Worm (Caenorhabditis elegans) whole organism, young adult: Measurements from ENCODE around the gene T24H10.4.

ENCODE experiments used
- B0019.2 ChIP-seq: fragments of 200-800 bp; sonication (Bioruptor generic); conservative IDR thresholded peaks from 2 replicates; pipeline ENCODE4 v1.3.6; 2022; ENCODE audit warnings: missing genetic modification reagents, missing genetic modification characterization, missing compliant biosample characterization
- D2030.7 ChIP-seq: fragments of 200-800 bp; sonication (Bioruptor generic); IDR thresholded peaks from 2 replicates; pipeline ENCODE4 v1.3.6; 2022; ENCODE audit warnings: missing genetic modification reagents, missing genetic modification characterization, missing compliant biosample characterization
- F39B2.1 ChIP-seq: fragments of 200-800 bp; sonication (Bioruptor generic); IDR thresholded peaks from 2 replicates; pipeline ENCODE4 v1.3.6; 2022; ENCODE audit warnings: missing genetic modification reagents, missing genetic modification characterization, missing compliant biosample characterization
- F49E8.2 ChIP-seq: sonication (generic microtip); optimal IDR thresholded peaks from 3 replicates; lab custom pipeline; 2017; ENCODE audit warnings: missing genetic modification characterization, mild to moderate bottlenecking, missing compliant biosample characterization, antibody characterized with exemption, moderate library complexity; ENCODE audit not compliant: insufficient read depth
- F52B5.7 ChIP-seq: sonication (generic microtip); optimal IDR thresholded peaks from 2 replicates; lab custom pipeline; 2016; ENCODE audit warnings: mild to moderate bottlenecking, missing genetic modification characterization, missing compliant biosample characterization
- F57A8.1 ChIP-seq: fragments of 200-800 bp; sonication (Bioruptor generic); optimal IDR thresholded peaks from 2 replicates; lab custom pipeline; 2018; ENCODE audit warnings: mild to moderate bottlenecking, missing genetic modification characterization, moderate library complexity, missing compliant biosample characterization
- K12H6.12 ChIP-seq: fragments of 200-800 bp; sonication (Bioruptor generic); optimal IDR thresholded peaks from 2 replicates; lab custom pipeline; 2018; ENCODE audit warnings: mild to moderate bottlenecking, missing genetic modification characterization, missing compliant biosample characterization
- T26A5.8 ChIP-seq: sonication (generic microtip); optimal IDR thresholded peaks from 2 replicates; lab custom pipeline; 2016; ENCODE audit warnings: missing genetic modification characterization, missing compliant biosample characterization
- Y56A3A.18 ChIP-seq: fragments of 200-800 bp; sonication (Bioruptor generic); IDR thresholded peaks from 2 replicates; pipeline ENCODE4 v1.3.6; 2022; ENCODE audit warnings: missing genetic modification reagents, missing genetic modification characterization, missing compliant biosample characterization
- ZK185.1 ChIP-seq: sonication (generic microtip); optimal IDR thresholded peaks from 2 replicates; lab custom pipeline; 2016; ENCODE audit warnings: mild to moderate bottlenecking, missing genetic modification characterization, missing compliant biosample characterization; ENCODE audit not compliant: poor library complexity, severe bottlenecking
- ama-1 ChIP-seq, 3 experiments: fragments of 150-350 bp in 1 of 3; sonication (generic microtip) in 2 of 3; optimal IDR thresholded peaks; 2 replicates each; lab custom pipeline; 2014 to 2018; ENCODE audit warnings: missing biosample characterization in 2 of 3, missing genetic modification characterization in 2 of 3, missing genetic modification reagents in 2 of 3
- atf-7 ChIP-seq: sonication (generic microtip); optimal IDR thresholded peaks from 2 replicates; lab custom pipeline; 2017; ENCODE audit warnings: mild to moderate bottlenecking, missing genetic modification characterization, missing compliant biosample characterization
- bed-1 ChIP-seq: fragments of 200-800 bp; sonication (Bioruptor generic); IDR thresholded peaks from 2 replicates; pipeline ENCODE4 v1.3.6; 2022; ENCODE audit warnings: missing genetic modification reagents, missing genetic modification characterization, missing compliant biosample characterization
- cebp-1 ChIP-seq, 2 experiments: fragments of 200-800 bp in 1 of 2; sonication (Bioruptor generic) in 1 of 2; sonication (generic microtip) in 1 of 2; IDR thresholded peaks in 1 of 2; optimal IDR thresholded peaks in 1 of 2; 2 replicates each; pipeline versions ENCODE4 v1.3.6 to Lab custom; 2017 to 2022; ENCODE audit warnings: missing compliant biosample characterization in 2 of 2, missing genetic modification characterization in 2 of 2, mild to moderate bottlenecking in 1 of 2, missing genetic modification reagents in 1 of 2, moderate library complexity in 1 of 2
- die-1 ChIP-seq: sonication (generic microtip); optimal IDR thresholded peaks from 2 replicates; lab custom pipeline; 2016; ENCODE audit warnings: missing genotype, mild to moderate bottlenecking, missing genetic modification characterization, missing compliant biosample characterization
- egrh-3 ChIP-seq: fragments of 200-800 bp; sonication (Bioruptor generic); IDR thresholded peaks from 2 replicates; pipeline ENCODE4 v1.3.6; 2022; ENCODE audit warnings: missing genetic modification reagents, missing genetic modification characterization, missing compliant biosample characterization
- ekl-4 ChIP-seq: fragments of 200-800 bp; sonication (Bioruptor generic); IDR thresholded peaks from 2 replicates; pipeline ENCODE4 v1.3.6; 2022; ENCODE audit warnings: missing genetic modification reagents, missing genetic modification characterization, missing compliant biosample characterization
- hlh-12 ChIP-seq: sonication (generic microtip); optimal IDR thresholded peaks from 2 replicates; lab custom pipeline; 2016; ENCODE audit warnings: missing genetic modification characterization, missing compliant biosample characterization
- hrde-1 ChIP-seq: sonication (generic microtip); optimal IDR thresholded peaks from 2 replicates; lab custom pipeline; 2016; ENCODE audit warnings: missing genetic modification characterization, mild to moderate bottlenecking, missing compliant biosample characterization, moderate library complexity, missing genotype, missing genetic modification reagents, borderline replicate concordance
- lin-35 ChIP-seq, 3 experiments: fragments of 150-350 bp in 2 of 3; sonication (generic microtip) in 1 of 3; optimal IDR thresholded peaks; 2 replicates each; lab custom pipeline; 2014 to 2018; ENCODE audit warnings: missing biosample characterization in 3 of 3, missing genetic modification characterization in 3 of 3, missing genetic modification reagents in 3 of 3
- madf-10 ChIP-seq: sonication (generic microtip); optimal IDR thresholded peaks from 2 replicates; lab custom pipeline; 2016; ENCODE audit warnings: mild to moderate bottlenecking, missing genetic modification characterization, missing compliant biosample characterization
- mcd-1 ChIP-seq: fragments of 200-800 bp; sonication (Bioruptor generic); IDR thresholded peaks from 2 replicates; pipeline ENCODE4 v1.3.6; 2022; ENCODE audit warnings: missing genetic modification reagents, missing genetic modification characterization, missing compliant biosample characterization
- nhr-80 ChIP-seq: sonication (generic microtip); optimal IDR thresholded peaks from 2 replicates; lab custom pipeline; 2016; ENCODE audit warnings: missing genetic modification characterization, missing compliant biosample characterization
- rcor-1 ChIP-seq: fragments of 200-800 bp; sonication (Bioruptor generic); IDR thresholded peaks from 2 replicates; pipeline ENCODE4 v1.3.6; 2022; ENCODE audit warnings: missing genetic modification reagents, missing genetic modification characterization, missing compliant biosample characterization
- rpc-1 ChIP-seq, 2 experiments: fragments of 150-350 bp in 1 of 2; sonication (generic microtip) in 1 of 2; optimal IDR thresholded peaks; 2 replicates each; lab custom pipeline; 2014 to 2018; ENCODE audit warnings: missing biosample characterization in 1 of 2, missing genetic modification characterization in 1 of 2, missing genetic modification reagents in 1 of 2, missing genotype in 1 of 2
- sea-2 ChIP-seq: fragments of 200-800 bp; sonication (Bioruptor generic); IDR thresholded peaks from 2 replicates; pipeline ENCODE4 v1.3.6; 2022; ENCODE audit warnings: missing genetic modification characterization, missing compliant biosample characterization
- snpc-1.3 ChIP-seq: sonication (generic microtip); optimal IDR thresholded peaks from 2 replicates; lab custom pipeline; 2017; ENCODE audit warnings: missing genetic modification characterization, mild to moderate bottlenecking, missing compliant biosample characterization, antibody characterized with exemption, moderate library complexity, missing genotype, missing genetic modification reagents; ENCODE audit not compliant: insufficient read depth
- tbx-9 ChIP-seq: sonication (generic microtip); optimal IDR thresholded peaks from 2 replicates; lab custom pipeline; 2016; ENCODE audit warnings: borderline replicate concordance, missing genetic modification characterization, inconsistent platforms, missing compliant biosample characterization
- unc-130 ChIP-seq: sonication (generic microtip); optimal IDR thresholded peaks from 2 replicates; lab custom pipeline; 2016; ENCODE audit warnings: missing genetic modification reagents, missing genetic modification characterization, missing compliant biosample characterization
- zim-3 ChIP-seq: sonication (generic microtip); optimal IDR thresholded peaks from 2 replicates; lab custom pipeline; 2017; ENCODE audit warnings: mild to moderate bottlenecking, missing genetic modification characterization, moderate library complexity, missing compliant biosample characterization
- ztf-18 ChIP-seq: sonication (generic microtip); optimal IDR thresholded peaks from 2 replicates; lab custom pipeline; 2016; ENCODE audit warnings: missing genotype, mild to moderate bottlenecking, missing genetic modification characterization, missing compliant biosample characterization
- ztf-22 ChIP-seq: fragments of 200-800 bp; sonication (Bioruptor generic); optimal IDR thresholded peaks from 2 replicates; lab custom pipeline; 2018; ENCODE audit warnings: mild to moderate bottlenecking, missing genetic modification characterization, moderate library complexity, missing compliant biosample characterization
- ztf-28 ChIP-seq: fragments of 200-800 bp; sonication (Bioruptor generic); IDR thresholded peaks from 2 replicates; pipeline ENCODE4 v1.3.6; 2022; ENCODE audit warnings: missing genetic modification reagents, missing genetic modification characterization, missing compliant biosample characterization

T24H10.4 gene

DNA sequence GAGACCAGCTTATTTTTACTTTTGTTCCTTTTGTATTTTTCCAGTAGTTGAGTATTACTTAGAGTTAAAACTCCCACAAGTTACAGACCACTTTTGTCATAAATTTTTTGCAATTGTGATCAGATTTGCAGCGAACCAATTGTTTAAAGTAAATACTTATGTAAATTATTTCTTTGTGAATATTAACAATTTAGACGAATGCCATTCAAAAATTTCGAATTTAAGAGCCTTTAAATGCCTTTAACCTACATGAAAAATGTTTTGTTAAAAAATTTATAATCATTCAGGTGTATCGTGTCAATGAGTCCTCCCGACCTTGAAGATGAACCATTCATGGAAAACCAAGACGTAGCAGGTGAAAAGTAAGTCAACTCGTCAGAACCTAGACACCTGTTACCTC lies 36.6 kb downstream of the T24H10.4 start, which contains the start of gene W07A12.4:
Gene W07A12.4 (plus strand): TSS at position 301 of the 400 bp plus-strand sequence.
- no peak for TF ChIP-seq F39B2.1 (GFP tag; lab: Robert Waterston, UW)

DNA sequence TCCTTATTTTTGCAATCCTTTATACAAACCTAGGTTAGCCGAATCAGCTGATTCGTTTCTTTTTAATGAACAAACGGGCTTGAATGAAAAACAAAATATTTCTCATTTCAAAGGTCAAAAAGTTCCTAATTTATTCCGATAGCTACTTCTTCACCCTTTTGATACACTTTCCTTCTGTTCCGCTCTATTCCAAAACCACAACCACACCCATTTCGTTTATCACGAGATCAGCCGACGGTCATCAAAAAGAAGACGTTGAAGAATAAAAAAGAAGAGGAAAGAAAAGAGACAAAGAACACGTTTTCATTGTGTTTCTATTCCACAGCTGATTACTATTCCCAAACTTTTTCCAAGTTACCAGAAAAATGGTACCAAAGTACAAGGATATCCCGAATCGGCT lies 38.7 kb downstream of the T24H10.4 start:
- TF ChIP-seq mcd-1 (GFP tag; lab: Robert Waterston, UW) (no peak), K12H6.12 (tag; lab: Kevin White, UChicago) (no peak), madf-10 (tag; lab: Kevin White, UChicago) (no peak), tbx-9 (tag; lab: Kevin White, UChicago) (no peak), cebp-1 (GFP tag; IDR thresholded peaks at IDR 0.05; lab: Robert Waterston, UW) (no peak), cebp-1 (tag; optimal IDR thresholded peaks at IDR 0.05; lab: Kevin White, UChicago) (no peak), F52B5.7 (tag; lab: Kevin White, UChicago) (no peak), unc-130 (GFP tag; lab: Kevin White, UChicago) (no peak), F57A8.1 (GFP tag; lab: Kevin White, UChicago) (no peak), T26A5.8 (tag; lab: Kevin White, UChicago) (no peak), hrde-1 (tag; lab: Kevin White, UChicago) (no peak)

DNA sequence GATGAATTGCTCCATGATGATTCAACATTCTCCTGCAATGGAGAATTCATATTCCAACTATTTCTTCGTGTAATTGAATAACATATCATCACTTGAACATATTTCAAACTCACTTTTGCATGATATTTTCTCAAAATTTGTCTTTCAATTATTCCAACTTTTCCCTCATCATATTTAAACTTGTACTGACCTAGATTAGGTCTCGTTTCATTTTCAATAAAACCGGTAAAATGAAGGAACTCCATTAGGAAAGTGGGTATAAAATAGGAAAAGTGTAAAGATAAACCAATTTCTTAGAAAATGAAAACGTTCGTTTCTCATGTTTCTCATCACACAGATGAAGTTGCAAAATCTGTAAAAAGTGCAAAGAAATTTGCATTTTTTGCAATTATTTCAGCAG lies 42.9 kb downstream of the T24H10.4 start, which contains the start of gene col-78:
Gene col-78 (plus strand): TSS at position 301 of the 400 bp plus-strand sequence.
- no peak for TF ChIP-seq madf-10 (tag; lab: Kevin White, UChicago)
- no peak for TF ChIP-seq ztf-28 (GFP tag; lab: Robert Waterston, UW)
- TF ChIP-seq ztf-18, result no peak
- no peak for TF ChIP-seq ztf-22 (GFP tag; lab: Kevin White, UChicago)
- TF ChIP-seq B0019.2, result no peak
- no peak for TF ChIP-seq die-1
- TF ChIP-seq F52B5.7 (tag; lab: Kevin White, UChicago), result no peak
- TF ChIP-seq D2030.7, result no peak
- no peak for TF ChIP-seq ZK185.1 (tag; lab: Kevin White, UChicago)

DNA sequence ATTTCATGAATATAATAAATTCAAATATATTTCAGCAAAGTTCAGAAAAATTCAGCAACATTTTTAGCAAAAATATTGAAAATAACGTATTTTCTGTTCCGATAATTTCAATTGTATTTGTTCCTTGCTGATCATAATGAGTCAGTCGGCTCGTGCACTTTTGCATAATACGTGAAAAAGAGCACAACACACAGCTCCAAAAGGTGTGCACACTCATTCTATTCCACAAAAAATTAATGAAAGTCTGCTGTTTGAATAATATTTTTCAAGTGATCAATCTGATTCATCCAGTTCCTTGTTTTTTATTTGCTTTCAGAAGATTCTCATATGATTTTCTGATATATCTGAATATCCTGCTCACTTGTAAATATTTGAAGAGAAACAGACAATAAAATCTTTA lies 45.0 kb downstream of the T24H10.4 start:
- TF ChIP-seq mcd-1 (GFP tag; lab: Robert Waterston, UW) (no peak), F49E8.2 (no peak), rpc-1 (optimal IDR thresholded peaks at IDR 0.05; lab: Kevin White, UChicago) (no peak), rpc-1 (tag; optimal IDR thresholded peaks at IDR 0.05; lab: Kevin White, UChicago) (no peak), sea-2 (GFP tag; lab: Robert Waterston, UW) (no peak), die-1 (no peak), bed-1 (GFP tag; lab: Robert Waterston, UW) (no peak), atf-7 (tag; lab: Kevin White, UChicago) (no peak), nhr-80 (tag; lab: Kevin White, UChicago) (no peak), zim-3 (no peak), Y56A3A.18 (no peak), lin-35 (GFP tag; optimal IDR thresholded peaks at IDR 0.05; lab: Kevin White, UChicago) (no peak), ekl-4 (no peak), hlh-12 (tag; lab: Kevin White, UChicago) (no peak), ama-1 (optimal IDR thresholded peaks at IDR 0.05; lab: Kevin White, UChicago) (no peak), ama-1 (GFP tag; optimal IDR thresholded peaks at IDR 0.05; lab: Kevin White, UChicago) (no peak), snpc-1.3 (no peak), egrh-3 (no peak), rcor-1 (no peak)
